Fruit fly (Drosophila melanogaster): Measurements from ENCODE around the gene RpL13A.
A peak's percentile ranks its signal among the peaks of the same experiment; 100 is the strongest.

Gene RpL13A

DNA sequence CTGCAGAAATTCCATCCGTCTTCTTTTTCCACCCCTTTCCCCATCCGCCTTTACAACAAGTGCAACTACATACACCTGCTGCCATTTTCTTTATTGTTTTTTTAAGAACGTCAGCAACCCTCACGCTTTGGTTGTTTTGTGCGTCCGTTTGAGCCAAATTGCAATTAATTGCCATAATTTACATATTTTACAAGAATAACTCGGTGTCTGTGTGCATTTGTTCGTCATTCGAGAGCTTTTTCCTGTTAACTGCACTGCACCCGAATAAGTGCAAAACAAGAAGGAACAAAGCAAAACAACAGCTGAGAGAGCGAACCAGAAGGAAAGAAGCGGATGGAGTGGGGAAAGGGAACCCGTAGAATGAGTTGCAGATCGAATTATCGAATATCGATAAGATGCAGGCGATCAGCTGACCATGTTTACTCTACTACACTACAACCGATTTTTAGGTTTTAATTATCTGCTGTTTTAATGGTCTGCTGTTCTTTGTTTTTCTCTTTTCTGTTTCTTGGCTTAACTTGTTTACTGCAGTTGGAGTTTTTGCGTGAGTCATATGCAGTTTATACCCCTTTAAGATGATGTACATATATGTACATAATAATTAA lies 46.5 kb downstream of the RpL13A start:
- TF ChIP-seq nom (GFP tag; optimal IDR thresholded peaks at IDR 0.05), result peak; percentile 41
- no peak for TF ChIP-seq CoRest (tag; optimal IDR thresholded peaks at IDR 0.05)
- no peak for TF ChIP-seq ken (GFP tag; IDR thresholded peaks at IDR 0.05)
- no peak for TF ChIP-seq nerfin-2 (GFP tag; IDR thresholded peaks at IDR 0.05; ENCODE audit: partially characterized antibody)
- TF ChIP-seq pb (GFP tag; optimal IDR thresholded peaks at IDR 0.05), result no peak
- no peak for TF ChIP-seq h (optimal IDR thresholded peaks at IDR 0.05)
- 0 out of 2 replicates have a peak, but pooled peaks have one; percentile 19 for TF ChIP-seq ato (GFP tag; IDR thresholded peaks at IDR 0.05; ENCODE audit: partially characterized antibody)
- no peak for TF ChIP-seq Poxn (GFP tag; IDR thresholded peaks at IDR 0.05)
- TF ChIP-seq Dref (GFP tag; IDR thresholded peaks at IDR 0.05), result 0 out of 2 replicates have a peak, but pooled peaks have one; percentile 9
- TF ChIP-seq stwl (tag; optimal IDR thresholded peaks at IDR 0.05), result peak; percentile 18
- TF ChIP-seq sens (GFP tag), result peak; percentile 47
- peak; percentile 25 for TF ChIP-seq psq (GFP tag; optimal IDR thresholded peaks at IDR 0.05)
- TF ChIP-seq sug (tag; optimal IDR thresholded peaks at IDR 0.05), result no peak
- no peak for TF ChIP-seq CG7556 (GFP tag; optimal IDR thresholded peaks at IDR 0.05)
- TF ChIP-seq CG4617 (GFP tag; optimal IDR thresholded peaks at IDR 0.05; ENCODE audit: borderline replicate concordance), result no peak
- TF ChIP-seq dimm (GFP tag; IDR thresholded peaks at IDR 0.05), result no peak
- no peak for TF ChIP-seq Ssrp (tag; optimal IDR thresholded peaks at IDR 0.05)
- peak in 1 of 2 experiments; percentile 74 for TF ChIP-seq crp (GFP tag; optimal IDR thresholded peaks at IDR 0.05)
- TF ChIP-seq en (GFP tag; optimal IDR thresholded peaks at IDR 0.05), result no peak
- peak; percentile 78 for TF ChIP-seq zf30C (GFP tag; optimal IDR thresholded peaks at IDR 0.05)
- peak; percentile 1 for TF ChIP-seq Med (GFP tag)
- no peak for TF ChIP-seq CG14860 (GFP tag; IDR thresholded peaks at IDR 0.05; ENCODE audit: partially characterized antibody)
- no peak for TF ChIP-seq CG6175 (GFP tag; IDR thresholded peaks at IDR 0.05)
- TF ChIP-seq trem (tag; optimal IDR thresholded peaks at IDR 0.05), result peak; percentile 37
- TF ChIP-seq onecut (GFP tag; IDR thresholded peaks at IDR 0.05), result no peak
- peak; percentile 76 for TF ChIP-seq gcm (GFP tag; optimal IDR thresholded peaks at IDR 0.05)
- peak; percentile 12 for TF ChIP-seq corto (GFP tag; optimal IDR thresholded peaks at IDR 0.05)
- peak; percentile 78 for TF ChIP-seq CG2116 (GFP tag; optimal IDR thresholded peaks at IDR 0.05)
- TF ChIP-seq CG10565 (GFP tag; optimal IDR thresholded peaks at IDR 0.05), result no peak
- no peak for TF ChIP-seq CG13296 (GFP tag; optimal IDR thresholded peaks at IDR 0.05)
- TF ChIP-seq nerfin-1 (tag; optimal IDR thresholded peaks at IDR 0.05), result no peak
- no peak for TF ChIP-seq Dp (GFP tag; optimal IDR thresholded peaks at IDR 0.05)
- TF ChIP-seq CG42726 (GFP tag; IDR thresholded peaks at IDR 0.05; ENCODE audit: partially characterized antibody), result no peak
- TF ChIP-seq CG31224 (GFP tag; IDR thresholded peaks at IDR 0.05), result no peak
- TF ChIP-seq MESR4 (GFP tag; optimal IDR thresholded peaks at IDR 0.05), result no peak
- TF ChIP-seq nau (GFP tag; optimal IDR thresholded peaks at IDR 0.05), result no peak
- TF ChIP-seq CG8281 (tag; optimal IDR thresholded peaks at IDR 0.05), result no peak

- TF ChIP-seq CG14441 (GFP tag; IDR thresholded peaks at IDR 0.05) (no peak), CG2678 (tag; optimal IDR thresholded peaks at IDR 0.05) (no peak), Pdp1 (GFP tag; optimal IDR thresholded peaks at IDR 0.05) (peak in 1 of 2 experiments; percentile 41), Lim3 (GFP tag; IDR thresholded peaks at IDR 0.05) (no peak), B-H1 (GFP tag; IDR thresholded peaks at IDR 0.05) (no peak), CG12155 (GFP tag; optimal IDR thresholded peaks at IDR 0.05) (no peak), fd102C (GFP tag; optimal IDR thresholded peaks at IDR 0.05) (no peak), BEAF-32 (GFP tag; optimal IDR thresholded peaks at IDR 0.05) (no peak), crol (GFP tag; IDR thresholded peaks at IDR 0.05) (peak; percentile 77), CG12769 (tag; optimal IDR thresholded peaks at IDR 0.05) (no peak), danr (GFP tag; IDR thresholded peaks at IDR 0.05) (no peak), seq (GFP tag; IDR thresholded peaks at IDR 0.05) (no peak), H2.0 (GFP tag; IDR thresholded peaks at IDR 0.05) (no peak), dysf (GFP tag; IDR thresholded peaks at IDR 0.05) (no peak), CG18476 (GFP tag; optimal IDR thresholded peaks at IDR 0.05) (no peak)
These were observed 47.0 kb downstream of the RpL13A start for dm6 chr3R:5671265-5671663.

All from whole organism, embryonic.